Fruit fly (Drosophila melanogaster) whole organism, wandering third instar larva: ENCODE data around the gene Pfrx.
A peak's percentile ranks its signal among the peaks of the same experiment; 100 is the strongest.

ENCODE experiments used
- Abd-B ChIP-seq: fragments of >200 bp; optimal IDR thresholded peaks from 2 replicates; lab custom pipeline; 2017; ENCODE audit warnings: missing biosample characterization, missing genetic modification characterization
- CG32264 ChIP-seq: fragments of 200-800 bp; sonication (Bioruptor generic); optimal IDR thresholded peaks from 2 replicates; lab custom pipeline; 2016; ENCODE audit warnings: missing biosample characterization, missing genetic modification characterization
- CG9705 ChIP-seq: fragments of 200-800 bp; sonication (Bioruptor generic); optimal IDR thresholded peaks from 2 replicates; lab custom pipeline; 2018; ENCODE audit warnings: missing biosample characterization, mild to moderate bottlenecking, missing genetic modification characterization
- CrebA ChIP-seq: fragments of 200-800 bp; sonication (Bioruptor generic); optimal IDR thresholded peaks from 2 replicates; lab custom pipeline; 2016; ENCODE audit warnings: missing biosample characterization, mild to moderate bottlenecking, missing genetic modification characterization, borderline replicate concordance
- Dif ChIP-seq: fragments of 200-275, 200-300 bp; sonication (Bioruptor generic); optimal IDR thresholded peaks from 2 replicates; lab custom pipeline; 2018; ENCODE audit warnings: missing biosample characterization, missing genetic modification characterization; ENCODE audit not compliant: partially characterized antibody
- GATAd ChIP-seq: sonication (Bioruptor generic); optimal IDR thresholded peaks from 2 replicates; lab custom pipeline; 2016; ENCODE audit warnings: missing biosample characterization, missing genetic modification characterization
- HLH106 ChIP-seq: fragments of 200-800 bp; optimal IDR thresholded peaks from 3 replicates; lab custom pipeline; 2019; ENCODE audit warnings: missing biosample characterization, mild to moderate bottlenecking, missing genetic modification characterization, moderate library complexity
- Hnf4 ChIP-seq: fragments of 200-800 bp; sonication (Bioruptor generic); optimal IDR thresholded peaks from 2 replicates; lab custom pipeline; 2016; ENCODE audit warnings: missing biosample characterization, mild to moderate bottlenecking, missing genetic modification characterization
- Hr78 ChIP-seq: fragments of >200 bp; optimal IDR thresholded peaks from 2 replicates; lab custom pipeline; 2017; ENCODE audit warnings: missing biosample characterization, missing genetic modification characterization
- Hr83 ChIP-seq: fragments of 200-300 bp; sonication (Bioruptor generic); optimal IDR thresholded peaks from 2 replicates; lab custom pipeline; 2016; ENCODE audit warnings: missing biosample characterization, mild to moderate bottlenecking, missing genetic modification characterization, moderate library complexity; ENCODE audit not compliant: poor library complexity, severe bottlenecking
- Jra ChIP-seq: sonication (Bioruptor generic); optimal IDR thresholded peaks from 2 replicates; lab custom pipeline; 2016; ENCODE audit warnings: missing biosample characterization, missing genetic modification characterization
- Mio ChIP-seq: sonication (Bioruptor generic); optimal IDR thresholded peaks from 2 replicates; lab custom pipeline; 2016; ENCODE audit warnings: missing biosample characterization, missing genetic modification characterization
- Myc ChIP-seq: fragments of >200 bp; optimal IDR thresholded peaks from 2 replicates; lab custom pipeline; 2017
- N ChIP-seq: fragments of >200 bp; optimal IDR thresholded peaks from 2 replicates; lab custom pipeline; 2018; ENCODE audit warnings: missing biosample characterization, missing external identifiers, missing genetic modification characterization
- OdsH ChIP-seq: fragments of 200-800 bp; sonication (Bioruptor generic); optimal IDR thresholded peaks from 2 replicates; lab custom pipeline; 2016; ENCODE audit warnings: missing biosample characterization, mild to moderate bottlenecking, missing genetic modification characterization
- Rel ChIP-seq, 2 experiments: fragments of 200-800 bp; sonication (Bioruptor generic) in 1 of 2; optimal IDR thresholded peaks; 2 replicates in 1 of 2; 3 replicates in 1 of 2; lab custom pipeline; 2016 to 2019; ENCODE audit warnings: mild to moderate bottlenecking in 2 of 2, missing biosample characterization in 2 of 2, missing genetic modification characterization in 2 of 2, moderate library complexity in 1 of 2
- Sp1 ChIP-seq: fragments of 200-800 bp; sonication (Bioruptor generic); optimal IDR thresholded peaks from 3 replicates; lab custom pipeline; 2019; ENCODE audit warnings: missing biosample characterization, mild to moderate bottlenecking, missing genetic modification characterization, moderate library complexity
- Vsx2 ChIP-seq: fragments of 200-300, 225-300 bp; sonication (Bioruptor generic); optimal IDR thresholded peaks from 2 replicates; lab custom pipeline; 2018; ENCODE audit warnings: missing biosample characterization, missing genetic modification characterization; ENCODE audit not compliant: partially characterized antibody
- br ChIP-seq: fragments of 200-800 bp; sonication (Bioruptor generic); optimal IDR thresholded peaks from 2 replicates; lab custom pipeline; 2016; ENCODE audit warnings: missing biosample characterization, missing genetic modification characterization
- brk ChIP-seq: fragments of 200-800 bp; sonication (Bioruptor generic); optimal IDR thresholded peaks from 2 replicates; lab custom pipeline; 2016; ENCODE audit warnings: missing biosample characterization, mild to moderate bottlenecking, missing genetic modification characterization
- dl ChIP-seq, 2 experiments: fragments of 175-275, 200-275 bp in 1 of 2; fragments of 200-275 bp in 1 of 2; sonication (Bioruptor generic); optimal IDR thresholded peaks; lab custom pipeline; 2018; ENCODE audit warnings: mild to moderate bottlenecking in 2 of 2, missing biosample characterization in 2 of 2, missing genetic modification characterization in 2 of 2, moderate library complexity in 2 of 2; ENCODE audit not compliant: partially characterized antibody in 2 of 2, insufficient read depth in 1 of 2
- dmrt93B ChIP-seq: fragments of 200-800 bp; sonication (Bioruptor generic); optimal IDR thresholded peaks from 2 replicates; lab custom pipeline; 2018; ENCODE audit warnings: missing biosample characterization, mild to moderate bottlenecking, missing genetic modification characterization
- dsf ChIP-seq: sonication (Bioruptor generic); optimal IDR thresholded peaks from 2 replicates; lab custom pipeline; 2016; ENCODE audit warnings: missing biosample characterization, missing genetic modification characterization, borderline replicate concordance
- ey ChIP-seq: fragments of 200-800 bp; sonication (Bioruptor generic); optimal IDR thresholded peaks from 2 replicates; lab custom pipeline; 2016; ENCODE audit warnings: missing biosample characterization, missing genetic modification characterization
- foxo ChIP-seq, 2 experiments: fragments of 200-800 bp; sonication (Bioruptor generic); optimal IDR thresholded peaks; 2 replicates in 1 of 2; 3 replicates in 1 of 2; lab custom pipeline; 2016 to 2017; ENCODE audit warnings: missing biosample characterization in 2 of 2, missing genetic modification characterization in 2 of 2
- fru ChIP-seq: fragments of 200-800 bp; sonication (Bioruptor generic); optimal IDR thresholded peaks from 3 replicates; lab custom pipeline; 2016; ENCODE audit warnings: missing biosample characterization, mild to moderate bottlenecking, missing genetic modification characterization
- h ChIP-seq: fragments of 200-800 bp; sonication (Bioruptor generic); optimal IDR thresholded peaks from 3 replicates; lab custom pipeline; 2016; ENCODE audit warnings: missing biosample characterization, mild to moderate bottlenecking, missing genetic modification characterization
- jim ChIP-seq: fragments of 175-275, 200-325 bp; sonication (Bioruptor generic); optimal IDR thresholded peaks from 2 replicates; lab custom pipeline; 2016; ENCODE audit warnings: missing biosample characterization, mild to moderate bottlenecking, missing genetic modification characterization
- lola ChIP-seq: fragments of >200 bp; optimal IDR thresholded peaks from 2 replicates; lab custom pipeline; 2017; ENCODE audit warnings: missing biosample characterization, missing genetic modification characterization
- pan ChIP-seq: fragments of >200 bp; optimal IDR thresholded peaks from 2 replicates; lab custom pipeline; 2017
- psq ChIP-seq: fragments of 200-800 bp; sonication (Bioruptor generic); optimal IDR thresholded peaks from 3 replicates; lab custom pipeline; 2017; ENCODE audit warnings: missing biosample characterization, mild to moderate bottlenecking, missing genetic modification characterization, moderate library complexity
- rgr ChIP-seq: fragments of 200-800 bp; sonication (Bioruptor generic); optimal IDR thresholded peaks from 3 replicates; lab custom pipeline; 2016; ENCODE audit warnings: missing biosample characterization, mild to moderate bottlenecking, missing genetic modification characterization
- sage ChIP-seq: fragments of 200-800 bp; sonication (Bioruptor generic); optimal IDR thresholded peaks from 2 replicates; lab custom pipeline; 2016; ENCODE audit warnings: missing biosample characterization, mild to moderate bottlenecking, missing genetic modification characterization
- sv ChIP-seq: fragments of 200-800 bp; sonication (Bioruptor generic); optimal IDR thresholded peaks from 3 replicates; lab custom pipeline; 2016; ENCODE audit warnings: missing biosample characterization, missing genetic modification characterization
- tai ChIP-seq: sonication (Bioruptor generic); optimal IDR thresholded peaks from 2 replicates; lab custom pipeline; 2016; ENCODE audit warnings: missing biosample characterization, missing genetic modification characterization
- usp ChIP-seq: fragments of >200 bp; optimal IDR thresholded peaks from 2 replicates; lab custom pipeline; 2017; ENCODE audit warnings: missing biosample characterization, missing genetic modification characterization
- woc ChIP-seq: sonication (Bioruptor generic); optimal IDR thresholded peaks from 2 replicates; lab custom pipeline; 2016; ENCODE audit warnings: missing biosample characterization, mild to moderate bottlenecking, missing genetic modification characterization

Pfrx gene

dm6 chrX:19496808-19497259, 1.5 kb downstream of the Pfrx start:
- peak; percentile 10 for TF ChIP-seq dmrt93B (GFP tag; lab: Kevin White, UChicago)
- no peak for TF ChIP-seq lola
- no peak for TF ChIP-seq sage (GFP tag; lab: Kevin White, UChicago)
- TF ChIP-seq GATAd (GFP tag; lab: Kevin White, UChicago) = no peak
- TF ChIP-seq jim = no peak
- TF ChIP-seq sv (GFP tag; lab: Kevin White, UChicago) = no peak
- peak; percentile 76 for TF ChIP-seq h
- peak; percentile 19 for TF ChIP-seq HLH106
- TF ChIP-seq Mio = no peak
- peak; percentile 7 for TF ChIP-seq fru (GFP tag; lab: Kevin White, UChicago)
- TF ChIP-seq woc (GFP tag; lab: Kevin White, UChicago) = peak; percentile 46
- no peak for TF ChIP-seq CrebA (GFP tag; lab: Kevin White, UChicago)
- no peak for TF ChIP-seq Rel (GFP tag; optimal IDR thresholded peaks at IDR 0.05; lab: Kevin White, UChicago)
- peak; percentile 67 for TF ChIP-seq Rel (tag; optimal IDR thresholded peaks at IDR 0.05; lab: Kevin White, UChicago)
- TF ChIP-seq Hr78 = no peak
- peak; percentile 51 for TF ChIP-seq Dif (GFP tag; lab: Kevin White, UChicago)
- TF ChIP-seq rgr (GFP tag; lab: Kevin White, UChicago) = peak; percentile 55
- no peak for TF ChIP-seq Vsx2 (GFP tag; lab: Kevin White, UChicago)
- peak; percentile 79 for TF ChIP-seq Hr83
- peak; percentile 93 for TF ChIP-seq psq (GFP tag; lab: Kevin White, UChicago)
- peak; percentile 55 for TF ChIP-seq N (GFP tag; lab: Kevin White, UChicago)
- peak in 1 of 2 experiments; percentile 45 for TF ChIP-seq foxo (GFP tag; optimal IDR thresholded peaks at IDR 0.05; lab: Kevin White, UChicago)
- peak; percentile 16 for TF ChIP-seq Jra (GFP tag; lab: Kevin White, UChicago)
- peak; percentile 58 for TF ChIP-seq br (GFP tag; lab: Kevin White, UChicago)
- TF ChIP-seq Sp1 (GFP tag; lab: Kevin White, UChicago) = peak; percentile 26
- TF ChIP-seq Myc = no peak
- peak; percentile 9 for TF ChIP-seq CG9705 (GFP tag; lab: Kevin White, UChicago)
- TF ChIP-seq OdsH (GFP tag; lab: Kevin White, UChicago) = peak; percentile 7
- TF ChIP-seq Hnf4 (GFP tag; lab: Kevin White, UChicago) = peak; percentile 72
- TF ChIP-seq CG32264 (GFP tag; lab: Kevin White, UChicago) = peak; percentile 24
- TF ChIP-seq dsf (GFP tag; lab: Kevin White, UChicago) = no peak
- peak in 1 of 2 experiments; percentile 52 for TF ChIP-seq dl (GFP tag; optimal IDR thresholded peaks at IDR 0.05; lab: Kevin White, UChicago; ENCODE audit: insufficient read depth in 1 of 2, partially characterized antibody in 2 of 2)
- TF ChIP-seq brk (GFP tag; lab: Kevin White, UChicago) = no peak
- no peak for TF ChIP-seq tai
- TF ChIP-seq pan = no peak

- no peak for TF ChIP-seq CG9705 (GFP tag; lab: Kevin White, UChicago)
- TF ChIP-seq dmrt93B (GFP tag; lab: Kevin White, UChicago) = no peak
- no peak for TF ChIP-seq Rel (GFP tag; optimal IDR thresholded peaks at IDR 0.05; lab: Kevin White, UChicago)
- peak; percentile 96 for TF ChIP-seq Rel (tag; optimal IDR thresholded peaks at IDR 0.05; lab: Kevin White, UChicago)
- peak; percentile 57 for TF ChIP-seq rgr (GFP tag; lab: Kevin White, UChicago)
- TF ChIP-seq brk (GFP tag; lab: Kevin White, UChicago) = no peak
- no peak for TF ChIP-seq ey (GFP tag; lab: Kevin White, UChicago)
- TF ChIP-seq foxo (GFP tag; optimal IDR thresholded peaks at IDR 0.05; lab: Kevin White, UChicago) = peak in 1 of 2 experiments; percentile 23
- no peak for TF ChIP-seq tai
- no peak for TF ChIP-seq psq (GFP tag; lab: Kevin White, UChicago)
- peak; percentile 14 for TF ChIP-seq Dif (GFP tag; lab: Kevin White, UChicago)
- no peak for TF ChIP-seq usp (GFP tag; lab: Kevin White, UChicago)
- TF ChIP-seq Hr83 = no peak
- no peak for TF ChIP-seq sv (GFP tag; lab: Kevin White, UChicago)
- no peak for TF ChIP-seq OdsH (GFP tag; lab: Kevin White, UChicago)
- peak; percentile 33 for TF ChIP-seq Sp1 (GFP tag; lab: Kevin White, UChicago)
- TF ChIP-seq Abd-B = no peak
- no peak for TF ChIP-seq Mio
- peak; percentile 51 for TF ChIP-seq jim
- TF ChIP-seq Hr78 = no peak
- TF ChIP-seq HLH106 = no peak
- TF ChIP-seq fru (GFP tag; lab: Kevin White, UChicago) = no peak
- TF ChIP-seq sage (GFP tag; lab: Kevin White, UChicago) = no peak
- peak in 1 of 2 experiments; percentile 38 for TF ChIP-seq dl (GFP tag; optimal IDR thresholded peaks at IDR 0.05; lab: Kevin White, UChicago; ENCODE audit: insufficient read depth in 1 of 2, partially characterized antibody in 2 of 2)
- no peak for TF ChIP-seq dsf (GFP tag; lab: Kevin White, UChicago)
- TF ChIP-seq Jra (GFP tag; lab: Kevin White, UChicago) = no peak
- TF ChIP-seq br (GFP tag; lab: Kevin White, UChicago) = peak; percentile 41
- no peak for TF ChIP-seq CG32264 (GFP tag; lab: Kevin White, UChicago)
- peak; percentile 98 for TF ChIP-seq h
- TF ChIP-seq Vsx2 (GFP tag; lab: Kevin White, UChicago) = no peak
- TF ChIP-seq CrebA (GFP tag; lab: Kevin White, UChicago) = no peak
- peak; percentile 2 for TF ChIP-seq woc (GFP tag; lab: Kevin White, UChicago)
Measured at dm6 chrX:19497782-19498440, 2.6 kb downstream of the Pfrx start.
